Worm (Caenorhabditis elegans) whole organism, late embryonic: ENCODE data around the gene F33C8.2.

Experiments used
- K02D7.2 ChIP-seq: sonication (generic microtip); optimal IDR thresholded peaks from 2 replicates; lab custom pipeline; 2017; ENCODE audit warnings: mild to moderate bottlenecking, missing genetic modification characterization, missing compliant biosample characterization
- T23F11.4 ChIP-seq: fragments of 200-800 bp; sonication (Bioruptor generic); optimal IDR thresholded peaks from 2 replicates; lab custom pipeline; 2018; ENCODE audit warnings: mild to moderate bottlenecking, missing genetic modification characterization, missing compliant biosample characterization
- ama-1 ChIP-seq: fragments of 150-350 bp; optimal IDR thresholded peaks from 2 replicates; lab custom pipeline; 2014
- ceh-18 ChIP-seq: sonication (generic microtip); optimal IDR thresholded peaks from 2 replicates; lab custom pipeline; 2016; ENCODE audit warnings: missing genetic modification characterization, missing compliant biosample characterization
- ceh-19 ChIP-seq: fragments of 200-800 bp; sonication (Bioruptor generic); optimal IDR thresholded peaks from 2 replicates; lab custom pipeline; 2018; ENCODE audit warnings: mild to moderate bottlenecking, missing genetic modification characterization, missing compliant biosample characterization
- ceh-22 ChIP-seq: sonication (generic microtip); optimal IDR thresholded peaks from 2 replicates; lab custom pipeline; 2017; ENCODE audit warnings: missing biosample characterization, missing genetic modification characterization
- ceh-24 ChIP-seq: sonication (generic microtip); optimal IDR thresholded peaks from 2 replicates; lab custom pipeline; 2016; ENCODE audit warnings: mild to moderate bottlenecking, missing genetic modification characterization, missing compliant biosample characterization
- ceh-30 ChIP-seq: fragments of 150-350 bp; optimal IDR thresholded peaks from 2 replicates; lab custom pipeline; 2014; ENCODE audit warnings: missing biosample characterization, missing genetic modification characterization
- ceh-31 ChIP-seq: sonication (generic microtip); optimal IDR thresholded peaks from 2 replicates; lab custom pipeline; 2016; ENCODE audit warnings: missing genetic modification characterization, missing compliant biosample characterization
- ceh-34 ChIP-seq: sonication (generic microtip); optimal IDR thresholded peaks from 2 replicates; lab custom pipeline; 2016; ENCODE audit warnings: mild to moderate bottlenecking, missing genetic modification characterization, missing compliant biosample characterization
- ceh-48 ChIP-seq: sonication (generic microtip); optimal IDR thresholded peaks from 2 replicates; lab custom pipeline; 2016; ENCODE audit warnings: missing genetic modification characterization, inconsistent platforms, missing compliant biosample characterization
- ceh-9 ChIP-seq: sonication (generic microtip); optimal IDR thresholded peaks from 2 replicates; lab custom pipeline; 2016; ENCODE audit warnings: mild to moderate bottlenecking, missing genetic modification characterization, inconsistent platforms, missing compliant biosample characterization
- che-1 ChIP-seq: sonication (generic microtip); optimal IDR thresholded peaks from 2 replicates; lab custom pipeline; 2016; ENCODE audit warnings: mild to moderate bottlenecking, missing genetic modification characterization, missing compliant biosample characterization
- dmd-4 ChIP-seq: sonication (generic microtip); optimal IDR thresholded peaks from 2 replicates; lab custom pipeline; 2016; ENCODE audit warnings: borderline replicate concordance, missing genetic modification characterization, missing compliant biosample characterization
- elt-4 ChIP-seq: sonication (generic microtip); optimal IDR thresholded peaks from 2 replicates; lab custom pipeline; 2016; ENCODE audit warnings: missing genetic modification characterization, missing compliant biosample characterization
- ets-4 ChIP-seq: sonication (generic microtip); optimal IDR thresholded peaks from 2 replicates; lab custom pipeline; 2016; ENCODE audit warnings: missing genetic modification characterization, missing compliant biosample characterization
- fax-1 ChIP-seq: sonication (generic microtip); optimal IDR thresholded peaks from 2 replicates; lab custom pipeline; 2016; ENCODE audit warnings: missing genotype, missing genetic modification characterization, missing compliant biosample characterization
- fkh-6 ChIP-seq: sonication (generic microtip); optimal IDR thresholded peaks from 2 replicates; lab custom pipeline; 2016; ENCODE audit warnings: missing genetic modification characterization, missing compliant biosample characterization
- gmeb-2 ChIP-seq: sonication (generic microtip); optimal IDR thresholded peaks from 2 replicates; lab custom pipeline; 2016; ENCODE audit warnings: missing genetic modification characterization, inconsistent platforms, missing compliant biosample characterization
- hlh-13 ChIP-seq: fragments of 200-800 bp; sonication (Bioruptor generic); optimal IDR thresholded peaks from 2 replicates; lab custom pipeline; 2018; ENCODE audit warnings: mild to moderate bottlenecking, missing genetic modification characterization, missing compliant biosample characterization
- hlh-15 ChIP-seq: sonication (generic microtip); optimal IDR thresholded peaks from 2 replicates; lab custom pipeline; 2016; ENCODE audit warnings: missing genetic modification characterization, missing compliant biosample characterization
- lin-11 ChIP-seq: fragments of 200-800 bp; sonication (Bioruptor generic); optimal IDR thresholded peaks from 2 replicates; lab custom pipeline; 2018; ENCODE audit warnings: mild to moderate bottlenecking, missing genetic modification characterization, missing compliant biosample characterization
- nhr-232 ChIP-seq: sonication (generic microtip); optimal IDR thresholded peaks from 2 replicates; lab custom pipeline; 2016; ENCODE audit warnings: missing genetic modification characterization, missing compliant biosample characterization
- npax-4 ChIP-seq: sonication (generic microtip); optimal IDR thresholded peaks from 2 replicates; lab custom pipeline; 2016; ENCODE audit warnings: missing genetic modification characterization, missing compliant biosample characterization
- odd-2 ChIP-seq: sonication (generic microtip); optimal IDR thresholded peaks from 2 replicates; lab custom pipeline; 2017; ENCODE audit warnings: antibody characterized with exemption, mild to moderate bottlenecking, missing genetic modification characterization, missing compliant biosample characterization
- pag-3 ChIP-seq: sonication (generic microtip); optimal IDR thresholded peaks from 2 replicates; lab custom pipeline; 2016; ENCODE audit warnings: missing compliant biosample characterization, missing genetic modification characterization, borderline replicate concordance
- pat-9 ChIP-seq: fragments of 200-800 bp; sonication (Bioruptor generic); optimal IDR thresholded peaks from 2 replicates; lab custom pipeline; 2018; ENCODE audit warnings: mild to moderate bottlenecking, missing genetic modification characterization, moderate library complexity, missing compliant biosample characterization
- pax-1 ChIP-seq: fragments of 150-350 bp; optimal IDR thresholded peaks from 2 replicates; lab custom pipeline; 2014; ENCODE audit warnings: missing biosample characterization, missing genetic modification characterization
- pha-2 ChIP-seq: sonication (generic microtip); optimal IDR thresholded peaks from 2 replicates; lab custom pipeline; 2017; ENCODE audit warnings: mild to moderate bottlenecking, missing genetic modification characterization, missing compliant biosample characterization
- pha-4 ChIP-seq: fragments of 150-350 bp; optimal IDR thresholded peaks from 2 replicates; lab custom pipeline; 2018; ENCODE audit warnings: missing biosample characterization, missing genetic modification reagents, missing genetic modification characterization
- pqm-1 ChIP-seq: sonication (generic microtip); optimal IDR thresholded peaks from 2 replicates; lab custom pipeline; 2016; ENCODE audit warnings: missing genetic modification characterization, missing compliant biosample characterization
- pros-1 ChIP-seq: fragments of 150-350 bp; optimal IDR thresholded peaks from 2 replicates; lab custom pipeline; 2014; ENCODE audit warnings: missing biosample characterization, missing genetic modification reagents, missing genetic modification characterization
- ref-2 ChIP-seq: sonication (generic microtip); optimal IDR thresholded peaks from 2 replicates; lab custom pipeline; 2016; ENCODE audit warnings: missing genetic modification characterization, missing compliant biosample characterization
- rnt-1 ChIP-seq: sonication (generic microtip); optimal IDR thresholded peaks from 2 replicates; lab custom pipeline; 2016; ENCODE audit warnings: missing genetic modification characterization, missing compliant biosample characterization
- sox-2 ChIP-seq: fragments of 200-800 bp; sonication (Bioruptor generic); IDR thresholded peaks from 2 replicates; pipeline ENCODE4 v1.3.6; 2022; ENCODE audit warnings: missing genetic modification reagents, missing genetic modification characterization, missing compliant biosample characterization
- syd-9 ChIP-seq: sonication (generic microtip); optimal IDR thresholded peaks from 2 replicates; lab custom pipeline; 2016; ENCODE audit warnings: mild to moderate bottlenecking, missing genetic modification characterization, moderate library complexity, missing compliant biosample characterization
- tbx-7 ChIP-seq: sonication (generic microtip); optimal IDR thresholded peaks from 2 replicates; lab custom pipeline; 2016; ENCODE audit warnings: missing genotype, missing genetic modification characterization, missing compliant biosample characterization
- ttx-3 ChIP-seq: sonication (generic microtip); optimal IDR thresholded peaks from 2 replicates; lab custom pipeline; 2016; ENCODE audit warnings: missing genetic modification reagents, missing genetic modification characterization, missing compliant biosample characterization
- ztf-16 ChIP-seq: sonication (generic microtip); optimal IDR thresholded peaks from 2 replicates; lab custom pipeline; 2017; ENCODE audit warnings: missing genetic modification characterization, missing compliant biosample characterization

F33C8.2 gene

ce11 chrX:14715459-14715858 lies 5.7 kb upstream of the F33C8.2 start:
- TF ChIP-seq pat-9 = no peak
- TF ChIP-seq dmd-4 (tag; lab: Kevin White, UChicago) = no peak
- TF ChIP-seq rnt-1 (tag; lab: Kevin White, UChicago) = no peak
- no peak for TF ChIP-seq odd-2 (tag; lab: Kevin White, UChicago)
- TF ChIP-seq fkh-6 = no peak
- TF ChIP-seq ceh-48 (tag; lab: Kevin White, UChicago) = no peak
- no peak for TF ChIP-seq pha-4 (tag; lab: Kevin White, UChicago)
- TF ChIP-seq elt-4 (tag; lab: Kevin White, UChicago) = no peak
- TF ChIP-seq ceh-19 = no peak
- TF ChIP-seq pros-1 (tag; lab: Kevin White, UChicago) = no peak
- no peak for TF ChIP-seq ceh-9

- TF ChIP-seq che-1 (tag; lab: Kevin White, UChicago) = no peak
- no peak for TF ChIP-seq ceh-18 (tag; lab: Kevin White, UChicago)
- TF ChIP-seq ceh-24 (tag; lab: Kevin White, UChicago) = no peak
- TF ChIP-seq ama-1 (lab: Kevin White, UChicago) = no peak
- no peak for TF ChIP-seq ttx-3
- no peak for TF ChIP-seq ceh-31 (tag; lab: Kevin White, UChicago)
- TF ChIP-seq ceh-19 = no peak
- no peak for TF ChIP-seq ceh-30
- TF ChIP-seq hlh-13 (GFP tag; lab: Kevin White, UChicago) = no peak
- TF ChIP-seq lin-11 = no peak
Measured at ce11 chrX:14717782-14718181, 3.4 kb upstream of the F33C8.2 start.

ce11 chrX:14724935-14725334 lies 3.7 kb downstream of the F33C8.2 start:
- TF ChIP-seq nhr-232 (tag; lab: Kevin White, UChicago) = no peak
- TF ChIP-seq odd-2 (tag; lab: Kevin White, UChicago) = no peak
- TF ChIP-seq pha-2 = no peak
- no peak for TF ChIP-seq ref-2 (tag; lab: Kevin White, UChicago)
- no peak for TF ChIP-seq ceh-22 (tag; lab: Kevin White, UChicago)
- no peak for TF ChIP-seq K02D7.2 (tag; lab: Kevin White, UChicago)
- no peak for TF ChIP-seq pat-9
- no peak for TF ChIP-seq pax-1 (tag; lab: Kevin White, UChicago)
- no peak for TF ChIP-seq che-1 (tag; lab: Kevin White, UChicago)
- TF ChIP-seq ama-1 (lab: Kevin White, UChicago) = no peak
- TF ChIP-seq ets-4 (tag; lab: Kevin White, UChicago) = no peak
- TF ChIP-seq fax-1 (tag; lab: Kevin White, UChicago) = no peak

- no peak for TF ChIP-seq hlh-15 (tag; lab: Kevin White, UChicago)
- peak; percentile 6 for TF ChIP-seq ceh-18 (tag; lab: Kevin White, UChicago)
- TF ChIP-seq, all 69 proteins: peak for 1
Measured at ce11 chrX:14729319-14729718, 8.1 kb downstream of the F33C8.2 start, which contains the start of gene tsp-8. Gene tsp-8, minus strand, starts transcription at chrX:14729503.

ce11 chrX:14731828-14732331 lies 10.7 kb downstream of the F33C8.2 start, which contains the start of gene F33C8.4:
Gene F33C8.4, plus strand, starts transcription at chrX:14732281.
- TF ChIP-seq ref-2 (tag; lab: Kevin White, UChicago) (no peak), ceh-18 (tag; lab: Kevin White, UChicago) (peak; percentile 49)

ce11 chrX:14736220-14736619 lies 15.0 kb downstream of the F33C8.2 start:
- TF ChIP-seq pat-9 (no peak), T23F11.4 (GFP tag; lab: Kevin White, UChicago) (no peak), hlh-13 (GFP tag; lab: Kevin White, UChicago) (no peak), npax-4 (tag; lab: Kevin White, UChicago) (no peak), ceh-22 (tag; lab: Kevin White, UChicago) (no peak), pag-3 (no peak), pqm-1 (tag; lab: Kevin White, UChicago) (no peak), ztf-16 (tag; lab: Kevin White, UChicago) (no peak), ceh-34 (tag; lab: Kevin White, UChicago) (no peak), sox-2 (no peak), gmeb-2 (tag; lab: Kevin White, UChicago) (no peak), syd-9 (tag; lab: Kevin White, UChicago) (no peak), pax-1 (tag; lab: Kevin White, UChicago) (no peak), tbx-7 (tag; lab: Kevin White, UChicago) (no peak), odd-2 (tag; lab: Kevin White, UChicago) (no peak)
